Worm (Caenorhabditis elegans) whole organism, L2 larva: ENCODE measurements around the gene ire-1.

Experiments
- Y55F3AM.14 ChIP-seq: fragments of 200-800 bp; sonication (Bioruptor generic); optimal IDR thresholded peaks from 2 replicates; lab custom pipeline; 2018; ENCODE audit warnings: mild to moderate bottlenecking, missing genetic modification characterization, missing compliant biosample characterization
- ceh-82 ChIP-seq: fragments of 150-350 bp; optimal IDR thresholded peaks from 2 replicates; lab custom pipeline; 2014; ENCODE audit warnings: missing biosample characterization, missing genetic modification characterization
- elt-3 ChIP-seq: sonication (generic microtip); optimal IDR thresholded peaks from 2 replicates; lab custom pipeline; 2017; ENCODE audit warnings: missing biosample characterization, missing genetic modification characterization
- lin-11 ChIP-seq: fragments of 150-350 bp; sonication (generic microtip); optimal IDR thresholded peaks from 2 replicates; lab custom pipeline; 2014; ENCODE audit warnings: missing biosample characterization, missing genetic modification characterization, inconsistent platforms, mixed read lengths
- mab-5 ChIP-seq: fragments of 150-350 bp; optimal IDR thresholded peaks from 2 replicates; lab custom pipeline; 2014; ENCODE audit warnings: missing biosample characterization, missing genetic modification characterization
- nhr-12 ChIP-seq: fragments of 150-350 bp; optimal IDR thresholded peaks from 2 replicates; lab custom pipeline; 2014; ENCODE audit warnings: missing biosample characterization, missing genetic modification characterization
- skn-1 ChIP-seq: sonication (generic microtip); optimal IDR thresholded peaks from 2 replicates; lab custom pipeline; 2017; ENCODE audit warnings: missing biosample characterization, missing genetic modification characterization
- unc-62 ChIP-seq: fragments of 150-350 bp; optimal IDR thresholded peaks from 2 replicates; lab custom pipeline; 2014; ENCODE audit warnings: missing biosample characterization, missing genetic modification reagents, missing genetic modification characterization

DNA sequence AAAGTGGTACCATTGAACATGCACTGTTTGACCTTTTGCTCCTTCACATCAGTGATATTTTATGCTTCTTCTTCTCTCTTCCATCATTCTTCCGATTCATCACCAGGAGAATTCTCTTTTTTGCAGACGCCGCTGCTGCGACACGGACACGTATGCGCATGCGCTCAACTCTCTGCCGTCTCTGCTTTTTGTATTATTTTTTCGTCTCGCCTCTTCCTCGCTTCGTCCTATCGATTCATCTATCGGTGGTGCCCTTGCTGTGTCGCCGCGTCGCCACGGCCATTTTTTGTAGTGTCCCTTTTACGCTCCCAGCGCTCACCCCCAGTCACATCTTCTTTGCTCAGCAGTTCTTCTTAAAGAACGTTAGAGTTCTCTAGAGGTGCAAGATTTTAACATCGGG lies 1.4 kb upstream of the ire-1 start:
- TF ChIP-seq ceh-82 (tag; lab: Kevin White, UChicago), result no peak
- TF ChIP-seq skn-1 (tag; lab: Kevin White, UChicago), result no peak
- TF ChIP-seq unc-62 (GFP tag; lab: Kevin White, UChicago), result no peak
- TF ChIP-seq mab-5 (tag; lab: Kevin White, UChicago), result peak; percentile 28
- peak; percentile 26 for TF ChIP-seq lin-11 (tag; lab: Kevin White, UChicago)
- TF ChIP-seq Y55F3AM.14 (GFP tag; lab: Kevin White, UChicago), result peak; percentile 6
- no peak for TF ChIP-seq nhr-12 (tag; lab: Kevin White, UChicago)
- TF ChIP-seq elt-3, result no peak
